Fruit fly (Drosophila melanogaster): ENCODE results near the gene zuc.

zuc gene

DNA sequence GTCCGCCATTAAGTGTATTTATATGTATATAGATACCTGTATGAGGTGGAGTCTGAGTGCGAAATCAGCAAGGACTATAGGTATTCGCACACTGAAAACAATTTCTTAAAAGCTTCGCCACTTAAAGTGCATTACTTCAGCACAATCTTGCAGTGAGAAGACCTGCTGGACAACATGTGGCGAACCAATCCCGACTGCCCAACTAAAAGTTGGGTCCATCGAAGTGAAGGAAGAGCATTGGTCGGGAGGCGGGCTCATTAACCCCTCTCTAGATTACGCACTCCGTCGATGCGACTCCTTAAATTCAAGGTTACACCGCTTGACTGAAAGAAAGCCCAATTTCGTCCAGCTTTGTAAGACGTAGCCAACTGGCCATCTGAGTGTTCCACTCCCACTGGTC, 23.6 kb upstream of the zuc start:
- TF ChIP-seq CG12768 (GFP tag; optimal IDR thresholded peaks at IDR 0.05) = no peak
- no peak for TF ChIP-seq cic (GFP tag; optimal IDR thresholded peaks at IDR 0.05)
- TF ChIP-seq kay (GFP tag; ENCODE audit: borderline replicate concordance) = no peak
- no peak for TF ChIP-seq CG5204 (GFP tag; optimal IDR thresholded peaks at IDR 0.05)
- TF ChIP-seq CG1620 (GFP tag; optimal IDR thresholded peaks at IDR 0.05) = no peak
- TF ChIP-seq tj (GFP tag; optimal IDR thresholded peaks at IDR 0.05) = no peak
- TF ChIP-seq CG11617 (GFP tag; optimal IDR thresholded peaks at IDR 0.05) = no peak
- no peak for TF ChIP-seq Crg-1 (GFP tag; optimal IDR thresholded peaks at IDR 0.05)
- TF ChIP-seq Hr96 (GFP tag; optimal IDR thresholded peaks at IDR 0.05) = no peak

DNA sequence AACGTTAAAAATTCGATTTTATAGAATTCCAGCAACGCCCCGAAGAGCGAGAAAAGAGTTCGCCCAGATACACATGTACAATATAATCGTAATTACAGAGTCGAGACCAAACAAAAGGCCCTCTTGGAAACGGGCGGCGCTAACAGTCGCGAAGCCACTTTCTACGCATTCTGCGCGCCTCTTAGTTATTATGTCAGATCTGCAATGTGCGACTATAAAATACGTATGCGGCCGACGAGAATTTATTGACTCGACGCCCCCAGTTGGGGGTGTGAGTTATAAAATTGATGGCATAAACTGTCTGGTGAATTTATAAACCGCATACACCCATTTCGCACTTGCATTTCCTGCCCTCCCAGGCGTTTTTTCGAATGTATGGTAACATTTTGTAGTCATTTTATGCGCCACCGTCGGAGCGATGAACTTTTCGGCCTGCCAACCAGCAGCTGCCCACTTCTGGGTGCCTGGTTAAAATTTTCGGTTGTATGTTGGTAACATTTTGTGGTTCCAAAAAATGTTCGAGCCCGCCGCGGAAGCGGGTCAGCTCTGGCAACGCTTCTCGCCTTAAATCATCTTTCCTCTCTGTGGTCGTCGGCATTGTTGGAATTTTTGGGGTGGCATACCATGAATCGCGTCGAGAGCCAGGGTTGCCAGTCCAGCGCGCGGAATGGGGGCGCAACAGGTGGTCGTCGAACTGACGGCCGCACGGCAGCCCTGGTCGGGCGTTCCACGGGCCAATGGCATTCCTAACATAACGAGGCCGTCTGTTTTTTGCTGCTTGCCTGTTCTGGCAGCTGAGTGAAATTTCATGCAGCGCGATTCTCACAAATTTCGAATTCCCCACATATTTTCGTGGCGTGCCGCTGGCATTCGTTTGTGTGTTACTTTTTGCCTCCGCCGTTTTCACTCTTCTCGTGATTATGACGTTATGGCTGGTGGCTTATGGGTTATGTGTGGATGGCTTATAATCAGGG, 22.3 kb upstream of the zuc start:
- TF ChIP-seq ovo (GFP tag; optimal IDR thresholded peaks at IDR 0.05) (peak; percentile 35), Mnt (GFP tag; optimal IDR thresholded peaks at IDR 0.05) (peak; percentile 87), Hr96 (GFP tag; optimal IDR thresholded peaks at IDR 0.05) (peak; percentile 69), pad (GFP tag; optimal IDR thresholded peaks at IDR 0.05) (peak; percentile 48), Crg-1 (GFP tag; optimal IDR thresholded peaks at IDR 0.05) (no peak), CG5204 (GFP tag; optimal IDR thresholded peaks at IDR 0.05) (peak; percentile 10), CG7101 (tag; optimal IDR thresholded peaks at IDR 0.05) (peak; percentile 57), kay (GFP tag; ENCODE audit: borderline replicate concordance) (peak; percentile 95), CG14711 (tag; optimal IDR thresholded peaks at IDR 0.05) (peak; percentile 100), toe (GFP tag; optimal IDR thresholded peaks at IDR 0.05) (peak; percentile 57), CG33017 (tag; optimal IDR thresholded peaks at IDR 0.05) (no peak), CG1620 (GFP tag; optimal IDR thresholded peaks at IDR 0.05) (no peak), CG7045 (GFP tag; optimal IDR thresholded peaks at IDR 0.05) (peak; percentile 73), tj (GFP tag; optimal IDR thresholded peaks at IDR 0.05) (peak; percentile 72), CG12768 (GFP tag; optimal IDR thresholded peaks at IDR 0.05) (peak; percentile 94), CG11617 (GFP tag; optimal IDR thresholded peaks at IDR 0.05) (peak; percentile 93), cic (GFP tag; optimal IDR thresholded peaks at IDR 0.05) (peak; percentile 72), cnc (optimal IDR thresholded peaks at IDR 0.05) (no peak), bab1 (GFP tag; optimal IDR thresholded peaks at IDR 0.05) (peak; percentile 52), Clk (GFP tag; optimal IDR thresholded peaks at IDR 0.05) (no peak)

DNA sequence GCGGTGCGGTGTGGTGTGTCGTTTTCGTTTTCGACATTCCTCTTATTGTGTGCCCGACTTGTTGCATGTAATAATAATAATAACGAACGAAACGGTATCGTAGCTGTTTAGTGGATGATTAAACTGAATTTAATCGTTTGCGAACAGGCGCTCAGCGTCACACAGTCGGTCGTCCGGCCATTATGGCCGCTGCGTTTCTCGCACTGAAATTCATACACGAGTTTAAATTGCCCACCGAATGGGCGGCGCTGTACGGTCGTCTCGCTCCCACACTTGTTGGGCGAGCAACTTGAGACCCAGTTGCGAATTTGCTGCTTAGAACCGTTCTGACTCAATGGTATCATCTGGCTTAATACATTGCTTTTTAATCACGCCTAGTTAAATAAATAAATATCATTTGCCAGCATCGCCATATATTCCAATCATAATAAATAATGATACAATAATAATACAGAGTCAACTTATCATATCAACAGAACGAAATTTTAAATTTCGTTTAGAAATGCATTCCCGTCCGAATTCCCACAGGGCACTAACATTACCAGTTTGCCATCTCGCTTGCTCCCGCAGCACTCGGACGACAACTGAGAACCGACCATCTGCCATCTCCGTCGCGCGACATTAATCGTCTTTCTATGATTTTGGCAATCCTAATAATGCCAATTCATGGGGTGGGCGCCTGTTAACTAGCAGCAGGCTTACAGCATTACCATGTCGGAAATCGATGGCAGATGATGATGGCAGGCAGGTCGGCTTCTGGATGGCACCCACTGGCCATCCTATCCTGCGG, 21.4 kb upstream of the zuc start:
- peak; percentile 71 for TF ChIP-seq Crg-1 (GFP tag; optimal IDR thresholded peaks at IDR 0.05)
- TF ChIP-seq pad (GFP tag; optimal IDR thresholded peaks at IDR 0.05) = peak; percentile 83
- peak; percentile 89 for TF ChIP-seq CG7045 (GFP tag; optimal IDR thresholded peaks at IDR 0.05)
- peak; percentile 83 for TF ChIP-seq Hr96 (GFP tag; optimal IDR thresholded peaks at IDR 0.05)
- peak; percentile 62 for TF ChIP-seq tj (GFP tag; optimal IDR thresholded peaks at IDR 0.05)
- peak; percentile 87 for TF ChIP-seq Clk (GFP tag; optimal IDR thresholded peaks at IDR 0.05)
- TF ChIP-seq bab1 (GFP tag; optimal IDR thresholded peaks at IDR 0.05) = peak; percentile 81
- TF ChIP-seq kay (GFP tag; ENCODE audit: borderline replicate concordance) = peak; percentile 99
- TF ChIP-seq ovo (GFP tag; optimal IDR thresholded peaks at IDR 0.05) = peak; percentile 55
- peak; percentile 82 for TF ChIP-seq CG1620 (GFP tag; optimal IDR thresholded peaks at IDR 0.05)
- peak; percentile 33 for TF ChIP-seq cic (GFP tag; optimal IDR thresholded peaks at IDR 0.05)
- TF ChIP-seq cnc (optimal IDR thresholded peaks at IDR 0.05) = peak; percentile 81 to 82
- peak; percentile 88 for TF ChIP-seq CG11617 (GFP tag; optimal IDR thresholded peaks at IDR 0.05)
- TF ChIP-seq toe (GFP tag; optimal IDR thresholded peaks at IDR 0.05) = peak; percentile 88
- peak; percentile 93 for TF ChIP-seq CG5204 (GFP tag; optimal IDR thresholded peaks at IDR 0.05)
- TF ChIP-seq CG12768 (GFP tag; optimal IDR thresholded peaks at IDR 0.05) = peak; percentile 85
- peak; percentile 81 for TF ChIP-seq CG14711 (tag; optimal IDR thresholded peaks at IDR 0.05)
- peak; percentile 94 for TF ChIP-seq CG33017 (tag; optimal IDR thresholded peaks at IDR 0.05)
- peak; percentile 93 for TF ChIP-seq CG7101 (tag; optimal IDR thresholded peaks at IDR 0.05)
- TF ChIP-seq Mnt (GFP tag; optimal IDR thresholded peaks at IDR 0.05) = peak; percentile 66

DNA sequence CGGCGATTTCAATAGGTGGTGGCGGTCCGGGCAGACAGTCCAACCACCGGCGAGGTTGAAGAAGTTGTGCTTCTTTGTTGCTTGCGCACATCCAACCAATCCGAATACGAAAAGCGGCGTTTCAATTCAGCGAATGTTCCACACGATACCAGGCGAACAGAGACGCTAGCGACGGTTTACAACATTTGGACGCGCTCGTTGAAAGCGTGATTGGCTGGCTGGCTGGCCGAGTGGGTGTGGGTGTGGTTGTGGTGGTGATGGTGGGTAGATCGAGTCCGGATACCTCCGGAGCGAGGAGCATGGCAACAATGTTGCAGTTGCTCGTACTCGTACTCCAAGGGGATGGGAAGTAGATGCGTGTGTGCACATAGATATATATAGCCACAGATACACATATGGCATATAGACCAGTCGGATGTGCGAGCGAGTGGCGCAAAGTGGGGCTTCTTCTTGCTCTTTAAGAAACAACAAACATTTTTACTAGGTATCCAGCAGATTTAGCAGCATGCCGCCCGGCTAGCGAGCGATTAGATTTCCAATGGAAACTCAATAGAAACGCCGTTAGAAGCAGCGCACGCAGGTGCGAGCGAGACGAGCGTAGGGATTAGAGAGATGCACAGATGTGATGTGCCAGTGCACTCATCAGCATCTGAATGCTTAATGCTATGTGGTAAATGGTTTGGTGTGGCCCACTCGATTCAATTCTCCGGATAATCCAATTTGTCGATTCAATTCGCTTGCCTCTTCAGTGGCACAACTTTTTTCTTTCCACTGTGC, 20.6 kb upstream of the zuc start:
- TF ChIP-seq cic (GFP tag; optimal IDR thresholded peaks at IDR 0.05) = peak; percentile 89
- TF ChIP-seq CG14711 (tag; optimal IDR thresholded peaks at IDR 0.05) = peak; percentile 59
- peak; percentile 20 for TF ChIP-seq Crg-1 (GFP tag; optimal IDR thresholded peaks at IDR 0.05)
- peak; percentile 54 for TF ChIP-seq bab1 (GFP tag; optimal IDR thresholded peaks at IDR 0.05)
- TF ChIP-seq Hr96 (GFP tag; optimal IDR thresholded peaks at IDR 0.05) = peak; percentile 65
- peak; percentile 13 for TF ChIP-seq tj (GFP tag; optimal IDR thresholded peaks at IDR 0.05)
- no peak for TF ChIP-seq kay (GFP tag; ENCODE audit: borderline replicate concordance)
- TF ChIP-seq CG33017 (tag; optimal IDR thresholded peaks at IDR 0.05) = no peak
- TF ChIP-seq pad (GFP tag; optimal IDR thresholded peaks at IDR 0.05) = peak; percentile 85
- TF ChIP-seq CG7045 (GFP tag; optimal IDR thresholded peaks at IDR 0.05) = no peak
- peak; percentile 88 for TF ChIP-seq CG12768 (GFP tag; optimal IDR thresholded peaks at IDR 0.05)
- TF ChIP-seq CG11617 (GFP tag; optimal IDR thresholded peaks at IDR 0.05) = peak; percentile 50
- no peak for TF ChIP-seq cnc (optimal IDR thresholded peaks at IDR 0.05)
- peak; percentile 33 for TF ChIP-seq CG7101 (tag; optimal IDR thresholded peaks at IDR 0.05)
- TF ChIP-seq CG1620 (GFP tag; optimal IDR thresholded peaks at IDR 0.05) = no peak
- TF ChIP-seq Mnt (GFP tag; optimal IDR thresholded peaks at IDR 0.05) = peak; percentile 88
- TF ChIP-seq Clk (GFP tag; optimal IDR thresholded peaks at IDR 0.05) = no peak
- TF ChIP-seq ovo (GFP tag; optimal IDR thresholded peaks at IDR 0.05) = peak; percentile 99
- no peak for TF ChIP-seq CG5204 (GFP tag; optimal IDR thresholded peaks at IDR 0.05)
- peak; percentile 46 for TF ChIP-seq toe (GFP tag; optimal IDR thresholded peaks at IDR 0.05)
